Worm (Caenorhabditis elegans) whole organism, mixed stage, embryonic: ENCODE measurements around the gene nrfl-1.

Experiments
- M03D4.4 ChIP-seq: sonication (generic microtip); optimal IDR thresholded peaks from 2 replicates; lab custom pipeline; 2017; ENCODE audit warnings: mild to moderate bottlenecking, missing genetic modification characterization, missing compliant biosample characterization
- bed-3 ChIP-seq: fragments of 200-800 bp; sonication (Bioruptor generic); optimal IDR thresholded peaks from 3 replicates; lab custom pipeline; 2018; ENCODE audit warnings: mild to moderate bottlenecking, missing genetic modification characterization, moderate library complexity, missing compliant biosample characterization
- blmp-1 ChIP-seq: fragments of 150-350 bp; optimal IDR thresholded peaks from 2 replicates; lab custom pipeline; 2014; ENCODE audit warnings: missing biosample characterization, missing genetic modification characterization
- ceh-43 ChIP-seq: fragments of 200-800 bp; sonication (Bioruptor generic); optimal IDR thresholded peaks from 2 replicates; lab custom pipeline; 2018; ENCODE audit warnings: mild to moderate bottlenecking, missing genetic modification characterization, moderate library complexity, missing compliant biosample characterization
- ces-1 ChIP-seq: fragments of 150-350 bp; optimal IDR thresholded peaks from 2 replicates; lab custom pipeline; 2014; ENCODE audit warnings: missing biosample characterization, missing genetic modification reagents, missing genetic modification characterization
- drap-1 ChIP-seq: fragments of 200-800 bp; sonication (Bioruptor generic); optimal IDR thresholded peaks from 3 replicates; lab custom pipeline; 2018; ENCODE audit warnings: mild to moderate bottlenecking, missing genetic modification characterization, missing compliant biosample characterization
- elt-1 ChIP-seq: sonication (generic microtip); optimal IDR thresholded peaks from 2 replicates; lab custom pipeline; 2017; ENCODE audit warnings: missing genetic modification characterization, mild to moderate bottlenecking, missing compliant biosample characterization, antibody characterized with exemption, moderate library complexity, borderline replicate concordance; ENCODE audit not compliant: insufficient read depth
- elt-3 ChIP-seq: fragments of 150-350 bp; optimal IDR thresholded peaks from 2 replicates; lab custom pipeline; 2014; ENCODE audit warnings: missing biosample characterization, missing genetic modification characterization
- ham-2 ChIP-seq: fragments of 200-800 bp; sonication (Bioruptor generic); optimal IDR thresholded peaks from 2 replicates; lab custom pipeline; 2018; ENCODE audit warnings: mild to moderate bottlenecking, missing genetic modification characterization, missing compliant biosample characterization
- hlh-1 ChIP-seq: fragments of 150-350 bp; optimal IDR thresholded peaks from 2 replicates; lab custom pipeline; 2014; ENCODE audit warnings: missing biosample characterization, missing genetic modification reagents, missing genetic modification characterization
- lin-13 ChIP-seq: fragments of 150-350 bp; optimal IDR thresholded peaks from 2 replicates; lab custom pipeline; 2014; ENCODE audit warnings: missing biosample characterization, missing genetic modification characterization
- lin-32 ChIP-seq: fragments of 200-800 bp; sonication (Bioruptor generic); optimal IDR thresholded peaks from 2 replicates; lab custom pipeline; 2018; ENCODE audit warnings: mild to moderate bottlenecking, missing genetic modification characterization, missing compliant biosample characterization
- lsy-2 ChIP-seq: fragments of 150-350 bp; optimal IDR thresholded peaks from 2 replicates; lab custom pipeline; 2014; ENCODE audit warnings: missing biosample characterization, missing genetic modification characterization
- mep-1 ChIP-seq: fragments of 150-350 bp; optimal IDR thresholded peaks from 2 replicates; lab custom pipeline; 2017; ENCODE audit warnings: missing biosample characterization, missing genetic modification reagents, missing genetic modification characterization, inconsistent platforms
- mls-2 ChIP-seq: sonication (generic microtip); optimal IDR thresholded peaks from 2 replicates; lab custom pipeline; 2016; ENCODE audit warnings: mild to moderate bottlenecking, missing genetic modification characterization, moderate library complexity, missing compliant biosample characterization
- nhr-12 ChIP-seq: fragments of 150-350 bp; optimal IDR thresholded peaks from 2 replicates; lab custom pipeline; 2014; ENCODE audit warnings: missing biosample characterization, missing genetic modification characterization
- nhr-2 ChIP-seq: fragments of 150-350 bp; optimal IDR thresholded peaks from 2 replicates; lab custom pipeline; 2014; ENCODE audit warnings: missing biosample characterization, missing genetic modification characterization
- nhr-237 ChIP-seq: fragments of 150-350 bp; optimal IDR thresholded peaks from 2 replicates; lab custom pipeline; 2014; ENCODE audit warnings: missing biosample characterization, missing genetic modification characterization
- nhr-28 ChIP-seq: fragments of 150-350 bp; optimal IDR thresholded peaks from 2 replicates; lab custom pipeline; 2014; ENCODE audit warnings: missing biosample characterization, missing genetic modification characterization
- nhr-76 ChIP-seq: sonication (generic microtip); optimal IDR thresholded peaks from 2 replicates; lab custom pipeline; 2017; ENCODE audit warnings: missing biosample characterization, missing genetic modification characterization
- sem-2 ChIP-seq: fragments of 200-800 bp; sonication (Bioruptor generic); optimal IDR thresholded peaks from 2 replicates; lab custom pipeline; 2018; ENCODE audit warnings: mild to moderate bottlenecking, missing genetic modification characterization, missing compliant biosample characterization
- snpc-4 ChIP-seq: fragments of 150-350 bp; optimal IDR thresholded peaks from 2 replicates; lab custom pipeline; 2014; ENCODE audit warnings: missing biosample characterization, missing genetic modification characterization
- sptf-1 ChIP-seq: sonication (generic microtip); optimal IDR thresholded peaks from 2 replicates; lab custom pipeline; 2017; ENCODE audit warnings: mild to moderate bottlenecking, missing genetic modification characterization, moderate library complexity, missing compliant biosample characterization
- tbx-8 ChIP-seq: fragments of 200-800 bp; sonication (Bioruptor generic); optimal IDR thresholded peaks from 2 replicates; lab custom pipeline; 2018; ENCODE audit warnings: mild to moderate bottlenecking, missing genetic modification characterization, moderate library complexity, missing compliant biosample characterization
- unc-120 ChIP-seq: sonication (generic microtip); optimal IDR thresholded peaks from 2 replicates; lab custom pipeline; 2017; ENCODE audit warnings: missing genetic modification characterization, missing compliant biosample characterization; ENCODE audit not compliant: poor library complexity, severe bottlenecking
- unc-62 ChIP-seq: fragments of 150-350 bp; optimal IDR thresholded peaks from 2 replicates; lab custom pipeline; 2014; ENCODE audit warnings: missing biosample characterization, missing genetic modification reagents, missing genetic modification characterization
- zip-8 ChIP-seq: fragments of 150-350 bp; optimal IDR thresholded peaks from 2 replicates; lab custom pipeline; 2014; ENCODE audit warnings: missing biosample characterization, missing genetic modification characterization
- ztf-11 ChIP-seq: fragments of 150-350 bp; optimal IDR thresholded peaks from 2 replicates; lab custom pipeline; 2014; ENCODE audit warnings: missing biosample characterization, missing genetic modification characterization

The nrfl-1 gene

ce11 chrIV:9112019-9112418 lies 6.9 kb upstream of the nrfl-1 start:
- TF ChIP-seq blmp-1, result peak; percentile 39
- no peak for TF ChIP-seq lin-13

DNA sequence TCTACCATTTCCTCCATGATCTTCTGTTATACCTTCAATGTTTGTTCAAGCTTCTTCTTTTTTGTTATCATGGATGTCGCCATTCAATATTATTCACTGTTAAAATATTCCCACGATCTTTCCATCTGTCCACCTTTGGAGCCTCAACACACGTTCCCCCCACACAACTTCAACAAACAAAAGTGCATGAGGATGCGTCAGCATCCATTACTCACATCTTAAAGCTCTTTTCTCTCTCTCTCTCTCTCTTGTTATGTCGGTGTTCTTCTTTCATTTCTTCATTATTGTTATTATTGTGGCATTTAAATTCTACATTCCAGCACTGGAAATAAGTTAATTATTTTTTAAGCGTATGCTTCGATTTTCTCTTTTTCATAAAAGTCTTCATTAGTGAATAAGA lies 4.8 kb upstream of the nrfl-1 start:
- TF ChIP-seq mls-2 (tag; lab: Kevin White, UChicago), result no peak
- TF ChIP-seq ces-1 (GFP tag; lab: Kevin White, UChicago), result no peak
- TF ChIP-seq nhr-12 (tag; lab: Kevin White, UChicago), result no peak
- TF ChIP-seq ztf-11, result no peak
- no peak for TF ChIP-seq lsy-2 (tag; lab: Kevin White, UChicago)
- no peak for TF ChIP-seq nhr-76 (tag; lab: Kevin White, UChicago)
- TF ChIP-seq unc-120 (tag; lab: Kevin White, UChicago), result no peak
- no peak for TF ChIP-seq nhr-2 (tag; lab: Kevin White, UChicago)
- TF ChIP-seq hlh-1 (tag; lab: Kevin White, UChicago), result no peak
- TF ChIP-seq lin-32 (GFP tag; lab: Kevin White, UChicago), result no peak
- no peak for TF ChIP-seq snpc-4 (tag; lab: Kevin White, UChicago)
- no peak for TF ChIP-seq tbx-8 (GFP tag; lab: Kevin White, UChicago)
- TF ChIP-seq sptf-1, result no peak
- TF ChIP-seq elt-1 (tag; lab: Kevin White, UChicago), result no peak
- TF ChIP-seq mep-1, result no peak
- no peak for TF ChIP-seq ham-2 (GFP tag; lab: Kevin White, UChicago)
- TF ChIP-seq elt-3 (tag; lab: Kevin White, UChicago), result no peak
- TF ChIP-seq unc-62 (GFP tag; lab: Kevin White, UChicago), result no peak
- no peak for TF ChIP-seq bed-3 (GFP tag; lab: Kevin White, UChicago)

ce11 chrIV:9116452-9116851 lies 2.4 kb upstream of the nrfl-1 start:
- TF ChIP-seq lsy-2 (tag; lab: Kevin White, UChicago), result no peak
- no peak for TF ChIP-seq M03D4.4

DNA sequence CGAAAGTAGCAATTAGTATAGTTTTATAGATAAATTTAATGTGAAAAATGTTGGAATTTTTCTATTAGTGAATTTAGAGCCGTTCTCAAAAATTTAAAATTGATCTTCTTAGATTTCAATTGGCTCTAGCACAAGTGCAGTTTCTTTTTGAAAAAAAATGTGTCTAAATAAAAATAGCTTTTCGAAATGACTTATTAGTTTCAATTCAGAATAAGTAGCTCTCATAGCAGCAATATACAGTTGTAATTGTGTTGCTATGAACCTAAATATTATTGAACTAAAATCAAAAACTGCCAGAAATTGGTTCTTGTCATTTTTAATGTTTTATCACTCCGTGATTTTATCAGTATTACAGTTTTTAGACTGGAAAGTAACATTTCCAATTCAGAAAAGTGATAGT lies 1.2 kb upstream of the nrfl-1 start:
- TF ChIP-seq unc-62 (GFP tag; lab: Kevin White, UChicago), result no peak
- no peak for TF ChIP-seq ceh-43 (GFP tag; lab: Kevin White, UChicago)
- TF ChIP-seq zip-8, result no peak
- no peak for TF ChIP-seq ham-2 (GFP tag; lab: Kevin White, UChicago)
- no peak for TF ChIP-seq nhr-28 (tag; lab: Kevin White, UChicago)
- TF ChIP-seq sptf-1, result no peak
- TF ChIP-seq nhr-12 (tag; lab: Kevin White, UChicago), result no peak
- no peak for TF ChIP-seq lin-13
- TF ChIP-seq blmp-1, result no peak
- no peak for TF ChIP-seq elt-1 (tag; lab: Kevin White, UChicago)
- no peak for TF ChIP-seq elt-3 (tag; lab: Kevin White, UChicago)
- no peak for TF ChIP-seq lsy-2 (tag; lab: Kevin White, UChicago)
- no peak for TF ChIP-seq nhr-2 (tag; lab: Kevin White, UChicago)
- TF ChIP-seq sem-2 (GFP tag; lab: Kevin White, UChicago), result no peak
- TF ChIP-seq ces-1 (GFP tag; lab: Kevin White, UChicago), result no peak
- TF ChIP-seq tbx-8 (GFP tag; lab: Kevin White, UChicago), result no peak
- TF ChIP-seq mep-1, result no peak
- no peak for TF ChIP-seq bed-3 (GFP tag; lab: Kevin White, UChicago)

- TF ChIP-seq nhr-237 (no peak), drap-1 (GFP tag; lab: Kevin White, UChicago) (no peak), nhr-28 (tag; lab: Kevin White, UChicago) (no peak), nhr-2 (tag; lab: Kevin White, UChicago) (no peak), mls-2 (tag; lab: Kevin White, UChicago) (no peak)
Observed at ce11 chrIV:9118348-9118747, 544 bp upstream of the nrfl-1 start.

ce11 chrIV:9120220-9120619 lies 1.3 kb downstream of the nrfl-1 start:
- TF ChIP-seq zip-8, result peak; percentile 26
- TF ChIP-seq blmp-1, result no peak
- no peak for TF ChIP-seq bed-3 (GFP tag; lab: Kevin White, UChicago)
- TF ChIP-seq, all 35 proteins: peak for 1
